Worm (Caenorhabditis elegans) whole organism, L2 larva: Measurements from ENCODE around the gene mcm-7.
A peak's percentile ranks its signal among the peaks of the same experiment; 100 is the strongest.

ENCODE experiments used
- C34F6.9 ChIP-seq: fragments of 150-350 bp; optimal IDR thresholded peaks from 2 replicates; lab custom pipeline; 2014; ENCODE audit warnings: missing biosample characterization, missing genetic modification characterization
- F13H6.1 ChIP-seq: sonication (generic microtip); optimal IDR thresholded peaks from 2 replicates; lab custom pipeline; 2016; ENCODE audit warnings: missing genetic modification characterization, missing compliant biosample characterization
- R02D3.7 ChIP-seq: fragments of 150-350 bp; optimal IDR thresholded peaks from 2 replicates; lab custom pipeline; 2014; ENCODE audit warnings: missing biosample characterization, missing genetic modification characterization
- Y55F3AM.14 ChIP-seq: fragments of 200-800 bp; sonication (Bioruptor generic); optimal IDR thresholded peaks from 2 replicates; lab custom pipeline; 2018; ENCODE audit warnings: mild to moderate bottlenecking, missing genetic modification characterization, missing compliant biosample characterization
- ZK546.5 ChIP-seq: sonication (generic microtip); optimal IDR thresholded peaks from 2 replicates; lab custom pipeline; 2017; ENCODE audit warnings: missing biosample characterization, missing genetic modification characterization
- alr-1 ChIP-seq: fragments of 150-350 bp; optimal IDR thresholded peaks from 2 replicates; lab custom pipeline; 2014; ENCODE audit warnings: missing biosample characterization, missing genetic modification characterization
- aly-2 ChIP-seq: fragments of 150-350 bp; optimal IDR thresholded peaks from 2 replicates; lab custom pipeline; 2014; ENCODE audit warnings: missing biosample characterization, missing genetic modification characterization
- ama-1 ChIP-seq: fragments of 150-350 bp; optimal IDR thresholded peaks from 2 replicates; lab custom pipeline; 2018; ENCODE audit warnings: inconsistent platforms
- blmp-1 ChIP-seq: sonication (generic microtip); optimal IDR thresholded peaks from 2 replicates; lab custom pipeline; 2017; ENCODE audit warnings: missing genetic modification characterization, mild to moderate bottlenecking, missing compliant biosample characterization, antibody characterized with exemption, moderate library complexity; ENCODE audit not compliant: insufficient read depth
- ceh-16 ChIP-seq: fragments of 150-350 bp; optimal IDR thresholded peaks from 2 replicates; lab custom pipeline; 2014; ENCODE audit warnings: missing biosample characterization, missing genetic modification characterization
- ceh-82 ChIP-seq: fragments of 150-350 bp; optimal IDR thresholded peaks from 2 replicates; lab custom pipeline; 2014; ENCODE audit warnings: missing biosample characterization, missing genetic modification characterization
- crh-2 ChIP-seq: sonication (generic microtip); optimal IDR thresholded peaks from 2 replicates; lab custom pipeline; 2017; ENCODE audit warnings: missing biosample characterization, missing genetic modification characterization
- dmd-4 ChIP-seq: sonication (generic microtip); optimal IDR thresholded peaks from 2 replicates; lab custom pipeline; 2017; ENCODE audit warnings: missing biosample characterization, missing genetic modification characterization
- egl-27 ChIP-seq: sonication (generic microtip); optimal IDR thresholded peaks from 3 replicates; lab custom pipeline; 2017; ENCODE audit warnings: missing biosample characterization, missing genetic modification reagents, missing genetic modification characterization
- elt-1 ChIP-seq: fragments of 150-350 bp; optimal IDR thresholded peaks from 2 replicates; lab custom pipeline; 2014; ENCODE audit warnings: missing biosample characterization, missing genetic modification characterization
- elt-3 ChIP-seq: sonication (generic microtip); optimal IDR thresholded peaks from 2 replicates; lab custom pipeline; 2017; ENCODE audit warnings: missing biosample characterization, missing genetic modification characterization
- fos-1 ChIP-seq: fragments of 150-350 bp; optimal IDR thresholded peaks from 2 replicates; lab custom pipeline; 2014; ENCODE audit warnings: missing biosample characterization, missing genetic modification characterization
- gmeb-1 ChIP-seq: fragments of 150-350 bp; optimal IDR thresholded peaks from 2 replicates; lab custom pipeline; 2014; ENCODE audit warnings: missing biosample characterization, missing genetic modification characterization
- lin-11 ChIP-seq: fragments of 150-350 bp; sonication (generic microtip); optimal IDR thresholded peaks from 2 replicates; lab custom pipeline; 2014; ENCODE audit warnings: missing biosample characterization, missing genetic modification characterization, inconsistent platforms, mixed read lengths
- lin-13 ChIP-seq: fragments of 150-350 bp; optimal IDR thresholded peaks from 2 replicates; lab custom pipeline; 2014; ENCODE audit warnings: missing biosample characterization, missing genetic modification reagents, missing genetic modification characterization
- lin-39 ChIP-seq: fragments of 150-350 bp; optimal IDR thresholded peaks from 2 replicates; lab custom pipeline; 2014; ENCODE audit warnings: missing biosample characterization, missing genetic modification reagents, missing genetic modification characterization
- lsy-2 ChIP-seq, 2 experiments: fragments of 150-350 bp in 1 of 2; sonication (generic microtip) in 1 of 2; optimal IDR thresholded peaks; 2 replicates each; lab custom pipeline; 2014 to 2017; ENCODE audit warnings: missing biosample characterization in 2 of 2, missing genetic modification characterization in 2 of 2
- mab-5 ChIP-seq: fragments of 150-350 bp; optimal IDR thresholded peaks from 2 replicates; lab custom pipeline; 2014; ENCODE audit warnings: missing biosample characterization, missing genetic modification characterization
- mbf-1 ChIP-seq: sonication (generic microtip); optimal IDR thresholded peaks from 2 replicates; lab custom pipeline; 2017; ENCODE audit warnings: missing biosample characterization, missing genetic modification characterization
- mdl-1 ChIP-seq, 2 experiments: fragments of 150-350 bp in 1 of 2; sonication (generic microtip) in 1 of 2; optimal IDR thresholded peaks; 2 replicates each; lab custom pipeline; 2017; ENCODE audit warnings: missing biosample characterization in 2 of 2, missing genetic modification characterization in 2 of 2
- nhr-10 ChIP-seq: sonication (generic microtip); optimal IDR thresholded peaks from 2 replicates; lab custom pipeline; 2017; ENCODE audit warnings: missing biosample characterization, missing genetic modification characterization
- nhr-11 ChIP-seq: fragments of 150-350 bp; optimal IDR thresholded peaks from 2 replicates; lab custom pipeline; 2014; ENCODE audit warnings: missing biosample characterization, missing genetic modification characterization
- nhr-12 ChIP-seq: fragments of 150-350 bp; optimal IDR thresholded peaks from 2 replicates; lab custom pipeline; 2014; ENCODE audit warnings: missing biosample characterization, missing genetic modification characterization
- nhr-129 ChIP-seq: fragments of 150-350 bp; optimal IDR thresholded peaks from 2 replicates; lab custom pipeline; 2014; ENCODE audit warnings: missing biosample characterization, missing genetic modification characterization
- nhr-21 ChIP-seq: fragments of 150-350 bp; optimal IDR thresholded peaks from 2 replicates; lab custom pipeline; 2014; ENCODE audit warnings: missing biosample characterization, missing genetic modification characterization
- nhr-23 ChIP-seq: fragments of 150-350 bp; optimal IDR thresholded peaks from 2 replicates; lab custom pipeline; 2014; ENCODE audit warnings: missing biosample characterization, missing genetic modification reagents, missing genetic modification characterization
- nhr-25 ChIP-seq: fragments of 150-350 bp; sonication (generic microtip); optimal IDR thresholded peaks from 3 replicates; lab custom pipeline; 2014; ENCODE audit warnings: missing biosample characterization, missing genetic modification characterization
- nhr-6 ChIP-seq: fragments of 150-350 bp; optimal IDR thresholded peaks from 2 replicates; lab custom pipeline; 2014; ENCODE audit warnings: missing biosample characterization, missing genetic modification characterization
- nhr-77 ChIP-seq: fragments of 150-350 bp; optimal IDR thresholded peaks from 2 replicates; lab custom pipeline; 2014; ENCODE audit warnings: missing biosample characterization, missing genetic modification characterization
- sem-4 ChIP-seq: fragments of 150-350 bp; optimal IDR thresholded peaks from 2 replicates; lab custom pipeline; 2014; ENCODE audit warnings: missing biosample characterization, missing genetic modification reagents, missing genetic modification characterization
- sma-3 ChIP-seq: sonication (generic microtip); optimal IDR thresholded peaks from 2 replicates; lab custom pipeline; 2016; ENCODE audit warnings: missing genetic modification reagents, missing genetic modification characterization, missing compliant biosample characterization
- sma-9 ChIP-seq, 2 experiments: fragments of 150-350 bp in 1 of 2; sonication (generic microtip) in 1 of 2; optimal IDR thresholded peaks; 2 replicates each; lab custom pipeline; 2014 to 2016; ENCODE audit warnings: missing genetic modification characterization in 2 of 2, mild to moderate bottlenecking in 1 of 2, missing biosample characterization in 1 of 2, missing compliant biosample characterization in 1 of 2, missing genetic modification reagents in 1 of 2, moderate library complexity in 1 of 2
- unc-39 ChIP-seq: fragments of 150-350 bp; optimal IDR thresholded peaks from 2 replicates; lab custom pipeline; 2014; ENCODE audit warnings: missing biosample characterization, missing genetic modification characterization
- unc-55 ChIP-seq: fragments of 150-350 bp; sonication (generic microtip); optimal IDR thresholded peaks from 3 replicates; lab custom pipeline; 2014; ENCODE audit warnings: missing biosample characterization, missing genetic modification reagents, missing genetic modification characterization
- zag-1 ChIP-seq: fragments of 150-350 bp; optimal IDR thresholded peaks from 2 replicates; lab custom pipeline; 2014; ENCODE audit warnings: missing biosample characterization, missing genetic modification characterization

mcm-7 gene

ce11 chrV:4357369-4357768 is 10.4 kb downstream of the mcm-7 start:
- TF ChIP-seq mab-5 (tag; lab: Kevin White, UChicago) (no peak), sma-9 (GFP tag; optimal IDR thresholded peaks at IDR 0.05; lab: Kevin White, UChicago) (peak; percentile 43), sma-9 (tag; optimal IDR thresholded peaks at IDR 0.05; lab: Kevin White, UChicago) (no peak), elt-1 (tag; lab: Kevin White, UChicago) (no peak), nhr-129 (tag; lab: Kevin White, UChicago) (peak; percentile 13), egl-27 (tag; lab: Kevin White, UChicago) (peak; percentile 12), lin-13 (no peak), crh-2 (tag; lab: Kevin White, UChicago) (no peak), sma-3 (GFP tag; lab: Kevin White, UChicago) (no peak), nhr-11 (tag; lab: Kevin White, UChicago) (no peak), F13H6.1 (tag; lab: Kevin White, UChicago) (no peak), gmeb-1 (tag; lab: Kevin White, UChicago) (no peak), R02D3.7 (tag; lab: Kevin White, UChicago) (no peak), fos-1 (tag; lab: Kevin White, UChicago) (no peak), nhr-6 (tag; lab: Kevin White, UChicago) (no peak), blmp-1 (tag; lab: Kevin White, UChicago) (no peak), nhr-21 (tag; lab: Kevin White, UChicago) (no peak), elt-3 (tag; lab: Kevin White, UChicago) (no peak), nhr-23 (no peak), C34F6.9 (tag; lab: Kevin White, UChicago) (peak; percentile 13), nhr-10 (no peak), sem-4 (tag; lab: Kevin White, UChicago) (peak; percentile 64), aly-2 (no peak), unc-39 (no peak), ZK546.5 (tag; lab: Kevin White, UChicago) (no peak), lin-11 (tag; lab: Kevin White, UChicago) (no peak), alr-1 (no peak), lsy-2 (tag; optimal IDR thresholded peaks at IDR 0.05; lab: Kevin White, UChicago) (peak in 1 of 2 experiments; percentile 20)

DNA sequence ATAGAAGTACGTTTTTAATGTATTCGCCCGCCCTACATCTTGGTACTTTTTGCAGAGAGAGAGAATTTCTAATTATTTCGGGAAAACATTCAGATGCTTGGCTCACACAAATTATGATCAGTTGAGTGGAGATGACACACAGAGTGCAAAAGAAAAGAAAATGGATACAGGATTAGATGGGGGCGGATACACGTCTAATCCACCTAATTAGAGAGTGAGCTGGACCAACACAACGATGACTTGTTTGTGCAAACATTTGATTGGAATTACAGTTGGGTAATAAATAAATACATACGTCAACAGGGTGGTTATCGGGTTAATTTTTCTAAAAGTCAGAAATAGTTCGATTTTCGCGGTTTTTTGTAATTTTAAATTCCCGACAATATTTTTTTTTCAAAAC is 12.2 kb downstream of the mcm-7 start:
- TF ChIP-seq nhr-77 (no peak), ceh-82 (tag; lab: Kevin White, UChicago) (no peak), zag-1 (no peak), ceh-16 (tag; lab: Kevin White, UChicago) (no peak), alr-1 (no peak), nhr-23 (no peak), nhr-10 (no peak), dmd-4 (tag; lab: Kevin White, UChicago) (no peak)

ce11 chrV:4360018-4360417 is 13.1 kb downstream of the mcm-7 start:
- TF ChIP-seq egl-27 (tag; lab: Kevin White, UChicago) (no peak), Y55F3AM.14 (GFP tag; lab: Kevin White, UChicago) (no peak), C34F6.9 (tag; lab: Kevin White, UChicago) (no peak), lin-39 (tag; lab: Kevin White, UChicago) (no peak), elt-1 (tag; lab: Kevin White, UChicago) (no peak), R02D3.7 (tag; lab: Kevin White, UChicago) (no peak), nhr-12 (no peak), nhr-6 (tag; lab: Kevin White, UChicago) (no peak), ZK546.5 (tag; lab: Kevin White, UChicago) (no peak), zag-1 (no peak), nhr-25 (tag; lab: Kevin White, UChicago) (no peak), unc-55 (GFP tag; lab: Kevin White, UChicago) (no peak), mbf-1 (tag; lab: Kevin White, UChicago) (no peak), sma-3 (GFP tag; lab: Kevin White, UChicago) (no peak)

DNA sequence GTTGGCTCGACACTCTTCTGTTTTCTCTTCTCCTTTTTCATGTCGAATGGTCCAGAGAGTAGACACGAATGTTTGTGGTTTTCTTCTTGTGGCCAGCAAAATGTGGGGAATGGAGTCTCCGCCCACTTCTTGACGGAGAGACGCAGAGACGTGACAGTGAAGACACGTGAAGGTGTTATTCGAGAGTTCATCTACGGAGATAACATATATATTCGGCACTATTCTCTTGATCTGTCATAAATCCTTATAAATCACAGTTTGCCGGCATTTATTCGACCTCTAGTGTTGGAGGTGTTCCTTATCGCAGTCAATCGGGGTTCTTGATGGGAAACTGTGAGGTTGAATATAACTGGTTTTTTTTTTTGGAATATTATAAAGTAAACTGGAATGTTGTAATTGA is 14.5 kb downstream of the mcm-7 start, which contains the start of gene F32D1.3:
Gene F32D1.3 (minus strand): TSS at position 65 of the 400 bp plus-strand sequence.
- peak; percentile 31 for TF ChIP-seq nhr-25 (tag; lab: Kevin White, UChicago)
- peak; percentile 53 for TF ChIP-seq sma-9 (GFP tag; optimal IDR thresholded peaks at IDR 0.05; lab: Kevin White, UChicago)
- no peak for TF ChIP-seq sma-9 (tag; optimal IDR thresholded peaks at IDR 0.05; lab: Kevin White, UChicago)
- TF ChIP-seq mdl-1 (tag; optimal IDR thresholded peaks at IDR 0.05; lab: Kevin White, UChicago), result peak in 1 of 2 experiments; percentile 31
- TF ChIP-seq elt-1 (tag; lab: Kevin White, UChicago), result peak; percentile 10
- no peak for TF ChIP-seq nhr-10
- peak; percentile 43 for TF ChIP-seq ceh-16 (tag; lab: Kevin White, UChicago)
- TF ChIP-seq ama-1 (lab: Kevin White, UChicago), result no peak
